Fruit fly (Drosophila melanogaster): ENCODE data around the gene CG13315.

DNA sequence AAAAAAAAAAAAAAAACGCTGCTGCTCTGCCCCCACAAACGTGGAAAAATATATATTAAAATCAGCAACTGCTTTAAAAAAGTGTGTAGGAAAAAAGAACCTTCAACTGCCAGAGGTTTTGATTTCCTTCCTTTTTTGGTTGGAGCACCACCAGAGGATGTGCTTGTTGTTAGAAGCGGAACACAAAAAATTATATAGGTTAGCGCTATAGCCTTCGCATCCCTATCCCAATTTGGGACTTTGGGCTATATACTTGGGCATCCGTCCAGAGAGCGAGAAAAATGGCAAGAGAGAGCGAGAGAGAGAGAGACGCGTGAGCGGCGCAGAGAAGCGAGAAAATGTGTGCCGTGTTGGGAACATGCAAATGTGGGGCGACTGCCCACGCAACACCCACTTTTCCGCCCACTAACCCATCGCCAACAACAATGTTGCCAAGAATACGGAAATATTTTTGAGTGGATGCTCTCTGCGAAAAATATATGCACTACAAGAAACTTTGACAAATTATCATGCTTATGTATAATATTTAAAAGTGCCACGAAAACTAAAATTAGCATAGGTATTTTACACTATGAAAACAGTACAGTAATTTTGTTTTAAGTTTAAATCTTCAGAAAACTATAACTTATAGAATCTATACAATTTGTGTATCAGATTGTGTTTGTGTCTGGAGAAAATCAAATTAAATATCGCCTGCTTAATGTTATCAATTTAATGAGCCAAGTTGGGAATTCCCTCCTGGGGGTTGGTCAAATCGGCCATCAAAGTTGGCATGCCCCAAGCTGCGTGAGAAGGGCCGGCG is 30.4 kb downstream of the CG13315 start:
- TF ChIP-seq gl (tag; optimal IDR thresholded peaks at IDR 0.05) (no peak), D1 (tag; optimal IDR thresholded peaks at IDR 0.05) (no peak), fd96Ca (GFP tag; IDR thresholded peaks at IDR 0.05) (no peak), Pif1A (GFP tag; optimal IDR thresholded peaks at IDR 0.05) (no peak), EcR (GFP tag; optimal IDR thresholded peaks at IDR 0.05) (no peak), Ets98B (GFP tag; IDR thresholded peaks at IDR 0.05) (no peak)

All from whole organism, pupa.